Fruit fly (Drosophila melanogaster): Measurements from ENCODE around the gene CG13884.

DNA sequence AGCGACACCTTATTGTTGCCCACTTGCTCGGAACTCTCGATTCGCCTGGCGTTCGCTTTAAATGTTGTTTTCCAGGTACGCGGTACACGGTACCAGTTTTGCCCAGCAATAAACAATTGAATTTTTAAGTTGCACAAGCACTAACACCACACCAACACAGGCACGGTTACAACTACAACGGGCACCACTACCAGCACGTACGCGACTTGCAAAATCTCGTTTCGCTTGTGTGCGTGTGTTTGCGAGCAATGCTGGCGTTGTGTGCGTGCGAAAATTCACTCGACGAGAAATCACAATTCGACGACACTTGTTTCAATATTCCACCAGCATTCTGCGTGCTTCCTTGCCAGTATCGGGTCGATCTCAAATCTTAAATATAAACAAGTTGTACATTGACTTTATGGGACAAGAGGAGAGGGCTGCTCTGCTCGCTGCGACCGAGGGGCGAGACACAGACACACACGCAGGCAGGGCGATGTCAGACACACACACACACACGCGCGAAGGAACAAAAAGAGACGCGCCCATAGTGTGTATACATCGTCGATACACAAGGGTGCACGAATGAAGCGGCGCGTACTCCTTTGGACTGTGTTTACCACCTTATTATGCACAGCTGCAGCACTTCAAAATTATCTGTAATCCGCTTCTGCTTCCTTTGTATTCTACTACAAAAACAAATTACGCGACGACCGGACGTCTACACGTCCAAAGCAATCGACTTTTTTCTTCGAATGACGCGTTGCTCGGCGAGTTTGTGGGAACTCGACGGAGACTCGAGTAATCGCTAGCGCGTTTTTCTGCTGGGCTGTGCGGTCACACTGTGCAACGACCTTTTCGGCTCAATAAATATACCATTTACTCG, 46.9 kb downstream of the CG13884 start, which contains the start of gene fwd:
- TF ChIP-seq Snoo (tag; optimal IDR thresholded peaks at IDR 0.05) (no peak), CG10348 (GFP tag; IDR thresholded peaks at IDR 0.05) (no peak), CG8159 (tag; optimal IDR thresholded peaks at IDR 0.05) (peak; percentile 30), Pif1B (GFP tag; optimal IDR thresholded peaks at IDR 0.05) (no peak), EcR (GFP tag; optimal IDR thresholded peaks at IDR 0.05) (peak; percentile 63), rn (GFP tag; IDR thresholded peaks at IDR 0.05) (no peak), fd96Ca (GFP tag; IDR thresholded peaks at IDR 0.05) (peak; percentile 22; the same call in 1 of the 3 replicates)
